Fruit fly (Drosophila melanogaster) whole organism, larva: ENCODE results near the gene Rca1.
A peak's percentile ranks its signal among the peaks of the same experiment; 100 is the strongest.

ENCODE experiments used
- noc ChIP-seq: fragments of 200-800 bp; sonication (Bioruptor generic); optimal IDR thresholded peaks from 3 replicates; lab custom pipeline; 2019; ENCODE audit warnings: missing biosample characterization, mild to moderate bottlenecking, missing genetic modification characterization, moderate library complexity

Gene Rca1

dm6 chr2L:6850963-6851362 lies 1.2 kb upstream of the Rca1 start:
- no peak for TF ChIP-seq noc (tag; lab: Kevin White, UChicago)

dm6 chr2L:6853917-6854316 lies 1.8 kb downstream of the Rca1 start:
- TF ChIP-seq noc (tag; lab: Kevin White, UChicago): no peak

dm6 chr2L:6868178-6868867 lies 16.2 kb downstream of the Rca1 start:
- peak; percentile 90 for TF ChIP-seq noc (tag; lab: Kevin White, UChicago)

- TF ChIP-seq noc (tag; lab: Kevin White, UChicago): no peak
These were observed 18.2 kb downstream of the Rca1 start, which contains the start of gene Nha1 for dm6 chr2L:6870289-6870688. Gene Nha1 (minus strand): TSS chr2L:6870389.

- TF ChIP-seq noc (tag; lab: Kevin White, UChicago): peak; percentile 37
These were observed 18.7 kb downstream of the Rca1 start for dm6 chr2L:6870777-6871176.

- no peak for TF ChIP-seq noc (tag; lab: Kevin White, UChicago)
These were observed 21.9 kb downstream of the Rca1 start for dm6 chr2L:6874006-6874405.

- no peak for TF ChIP-seq noc (tag; lab: Kevin White, UChicago)
These were observed 22.5 kb downstream of the Rca1 start, which contains the start of gene Nlg2 for dm6 chr2L:6874526-6875198. Gene Nlg2 (plus strand): TSS chr2L:6874900.
